Worm (Caenorhabditis elegans): ENCODE measurements around the gene math-8.

DNA sequence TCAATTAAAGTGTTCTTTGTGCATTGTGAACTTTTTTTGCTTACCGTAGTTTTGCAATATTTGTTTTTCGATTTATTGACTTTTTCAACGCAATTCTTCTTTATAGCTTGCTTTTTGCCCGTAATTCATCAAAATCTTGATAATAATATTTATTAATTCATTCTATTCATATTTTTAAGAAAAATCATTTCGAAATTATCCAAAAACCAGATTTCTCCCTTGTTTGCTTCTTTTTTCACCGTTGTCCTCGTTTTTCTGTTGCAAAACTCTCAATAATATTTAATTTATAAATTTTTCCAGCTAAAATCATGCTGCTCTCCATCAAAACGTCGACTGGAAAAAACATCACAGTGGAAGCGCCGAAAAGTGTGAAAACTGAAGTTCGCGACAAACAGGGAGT lies 35.5 kb upstream of the math-8 start, which contains the start of gene F52C6.3:
- TF ChIP-seq unc-30 (tag; optimal IDR thresholded peaks at IDR 0.05), result no peak
- no peak for TF ChIP-seq ama-1 (optimal IDR thresholded peaks at IDR 0.05)
- TF ChIP-seq C16A3.4 (tag; optimal IDR thresholded peaks at IDR 0.05), result no peak

Measured in whole organism, L1 larva.